Fruit fly (Drosophila melanogaster) whole organism, embryonic: ENCODE data around the gene Agpat1.
A peak's percentile ranks its signal among the peaks of the same experiment; 100 is the strongest.

Experiments
- Antp ChIP-seq: fragments of 200-800 bp; sonication (Bioruptor generic); optimal IDR thresholded peaks from 3 replicates; lab custom pipeline; 2016; ENCODE audit warnings: missing biosample characterization, missing genetic modification characterization
- Atf6 ChIP-seq: fragments of 200-800 bp; sonication (Bioruptor generic); IDR thresholded peaks from 2 replicates; pipeline ENCODE4 v1.3.6; 2022; ENCODE audit warnings: missing biosample characterization, missing genetic modification characterization
- CG10366 ChIP-seq: fragments of 200-800 bp; sonication (Bioruptor generic); IDR thresholded peaks from 2 replicates; pipeline ENCODE4 v1.3.6; 2022; ENCODE audit warnings: missing biosample characterization, missing genetic modification characterization
- CG10565 ChIP-seq: fragments of 200-800 bp; sonication (Bioruptor generic); optimal IDR thresholded peaks from 3 replicates; lab custom pipeline; 2016; ENCODE audit warnings: missing biosample characterization, mild to moderate bottlenecking, missing genetic modification characterization
- CG10979 ChIP-seq: fragments of 200-800 bp; sonication (Bioruptor generic); optimal IDR thresholded peaks from 2 replicates; lab custom pipeline; 2018; ENCODE audit warnings: missing biosample characterization, mild to moderate bottlenecking, missing genetic modification characterization, moderate library complexity
- CG11504 ChIP-seq: fragments of 200-800 bp; sonication (Bioruptor generic); optimal IDR thresholded peaks from 3 replicates; lab custom pipeline; 2019; ENCODE audit warnings: missing biosample characterization, mild to moderate bottlenecking, missing genetic modification characterization, moderate library complexity
- CG11723 ChIP-seq: fragments of 200-800 bp; sonication (Bioruptor generic); optimal IDR thresholded peaks from 2 replicates; lab custom pipeline; 2017; ENCODE audit warnings: missing biosample characterization, mild to moderate bottlenecking, missing genetic modification characterization
- CG12219 ChIP-seq: fragments of 200-800 bp; sonication (Bioruptor generic); optimal IDR thresholded peaks from 3 replicates; lab custom pipeline; 2018; ENCODE audit warnings: missing biosample characterization, mild to moderate bottlenecking, missing genetic modification characterization
- CG12391 ChIP-seq: fragments of 200-800 bp; sonication (Bioruptor generic); optimal IDR thresholded peaks from 3 replicates; lab custom pipeline; 2018; ENCODE audit warnings: missing biosample characterization, mild to moderate bottlenecking, missing genetic modification characterization, moderate library complexity
- CG12769 ChIP-seq: fragments of 200-800 bp; sonication (Bioruptor generic); optimal IDR thresholded peaks from 2 replicates; lab custom pipeline; 2019; ENCODE audit warnings: missing biosample characterization, mild to moderate bottlenecking, missing genetic modification characterization, moderate library complexity
- CG17328 ChIP-seq: fragments of 200-800 bp; sonication (Bioruptor generic); IDR thresholded peaks from 2 replicates; pipeline ENCODE4 v1.3.6; 2022; ENCODE audit warnings: missing biosample characterization, missing genetic modification characterization
- CG1792 ChIP-seq: fragments of 200-800 bp; sonication (Bioruptor generic); optimal IDR thresholded peaks from 2 replicates; lab custom pipeline; 2016; ENCODE audit warnings: missing biosample characterization, missing genetic modification characterization
- CG30431 ChIP-seq: fragments of 200-800 bp; sonication (Bioruptor generic); optimal IDR thresholded peaks from 2 replicates; lab custom pipeline; 2017; ENCODE audit warnings: missing biosample characterization, missing genetic modification characterization
- CG34224 ChIP-seq: fragments of 200-800 bp; sonication (Bioruptor generic); IDR thresholded peaks from 3 replicates; pipeline ENCODE4 v1.3.6; 2022; ENCODE audit warnings: missing biosample characterization, missing genetic modification characterization; ENCODE audit not compliant: partially characterized antibody
- CG34422 ChIP-seq: fragments of 200-800 bp; sonication (Bioruptor generic); IDR thresholded peaks from 3 replicates; pipeline ENCODE4 v1.3.6; 2022; ENCODE audit warnings: missing biosample characterization, missing genetic modification characterization
- CG4404 ChIP-seq: fragments of 200-800 bp; sonication (Bioruptor generic); IDR thresholded peaks from 2 replicates; pipeline ENCODE4 v1.3.6; 2022; ENCODE audit warnings: missing biosample characterization, missing genetic modification characterization
- CG6813 ChIP-seq: fragments of 200-800 bp; sonication (Bioruptor generic); optimal IDR thresholded peaks from 2 replicates; lab custom pipeline; 2017; ENCODE audit warnings: missing biosample characterization, missing genetic modification characterization, mild to moderate bottlenecking, moderate library complexity, missing genetic modification reagents
- CG7839 ChIP-seq: fragments of 200-800 bp; sonication (Bioruptor generic); optimal IDR thresholded peaks from 3 replicates; lab custom pipeline; 2018; ENCODE audit warnings: missing biosample characterization, mild to moderate bottlenecking, missing genetic modification characterization, moderate library complexity
- CG8388 ChIP-seq: fragments of 200-800 bp; sonication (Bioruptor generic); optimal IDR thresholded peaks from 2 replicates; lab custom pipeline; 2019; ENCODE audit warnings: missing biosample characterization, mild to moderate bottlenecking, missing genetic modification characterization, moderate library complexity
- CG8944 ChIP-seq: fragments of 200-800 bp; sonication (Bioruptor generic); optimal IDR thresholded peaks from 3 replicates; lab custom pipeline; 2016; ENCODE audit warnings: missing biosample characterization, missing genetic modification characterization
- Camta ChIP-seq: fragments of 200-800 bp; sonication (Bioruptor generic); optimal IDR thresholded peaks from 2 replicates; lab custom pipeline; 2016; ENCODE audit warnings: missing biosample characterization, missing genetic modification characterization
- D ChIP-seq, 2 experiments: fragments of 200-800 bp in 1 of 2; fragments of >200 bp in 1 of 2; sonication (Bioruptor generic) in 1 of 2; optimal IDR thresholded peaks; 2 replicates in 1 of 2; 3 replicates in 1 of 2; lab custom pipeline; 2017; ENCODE audit warnings: mild to moderate bottlenecking in 1 of 2, missing biosample characterization in 1 of 2, missing genetic modification characterization in 1 of 2, missing genetic modification reagents in 1 of 2
- Fer3 ChIP-seq: fragments of 200-800 bp; sonication (Bioruptor generic); optimal IDR thresholded peaks from 2 replicates; lab custom pipeline; 2018; ENCODE audit warnings: missing biosample characterization, mild to moderate bottlenecking, missing genetic modification characterization, moderate library complexity
- Hr78 ChIP-seq, 2 experiments: fragments of 200-800 bp in 1 of 2; fragments of >200 bp in 1 of 2; sonication (Bioruptor generic) in 1 of 2; optimal IDR thresholded peaks; 2 replicates each; lab custom pipeline; 2017 to 2019; ENCODE audit warnings: missing biosample characterization in 2 of 2, missing genetic modification characterization in 2 of 2, mild to moderate bottlenecking in 1 of 2, moderate library complexity in 1 of 2
- Lhr ChIP-seq: fragments of 200-800 bp; sonication (Bioruptor generic); optimal IDR thresholded peaks from 3 replicates; lab custom pipeline; 2017; ENCODE audit warnings: mild to moderate bottlenecking, missing biosample characterization, missing genetic modification reagents, missing genetic modification characterization
- MESR4 ChIP-seq: fragments of 200-800 bp; sonication (Bioruptor generic); optimal IDR thresholded peaks from 2 replicates; lab custom pipeline; 2018; ENCODE audit warnings: missing biosample characterization, mild to moderate bottlenecking, missing genetic modification characterization, moderate library complexity
- Nf-YA ChIP-seq: fragments of 200-800 bp; sonication (Bioruptor generic); IDR thresholded peaks from 2 replicates; pipeline ENCODE4 v1.3.6; 2022; ENCODE audit warnings: missing biosample characterization, missing genetic modification characterization
- Ptx1 ChIP-seq: fragments of 200-800 bp; sonication (Bioruptor generic); IDR thresholded peaks from 2 replicates; pipeline ENCODE4 v1.3.6; 2022; ENCODE audit warnings: missing biosample characterization, missing genetic modification characterization
- Sox100B ChIP-seq: fragments of 200-800 bp; sonication (Bioruptor generic); optimal IDR thresholded peaks from 3 replicates; lab custom pipeline; 2018; ENCODE audit warnings: missing biosample characterization, mild to moderate bottlenecking, missing genetic modification characterization
- amos ChIP-seq: fragments of 200-800 bp; sonication (Bioruptor generic); IDR thresholded peaks from 2 replicates; pipeline ENCODE4 v1.3.6; 2022; ENCODE audit warnings: missing biosample characterization, missing genetic modification characterization; ENCODE audit not compliant: partially characterized antibody
- bowl ChIP-seq: fragments of 200-800 bp; sonication (Bioruptor generic); IDR thresholded peaks from 2 replicates; pipeline ENCODE4 v1.3.6; 2022; ENCODE audit warnings: missing biosample characterization, missing genetic modification characterization
- caup ChIP-seq: fragments of 200-800 bp; sonication (Bioruptor generic); optimal IDR thresholded peaks from 3 replicates; lab custom pipeline; 2017; ENCODE audit warnings: missing biosample characterization, mild to moderate bottlenecking, missing genetic modification characterization, moderate library complexity; ENCODE audit not compliant: severe bottlenecking
- chm ChIP-seq: fragments of 200-800 bp; sonication (Bioruptor generic); IDR thresholded peaks from 2 replicates; pipeline ENCODE4 v1.3.6; 2022; ENCODE audit warnings: missing biosample characterization, missing genetic modification characterization
- corto ChIP-seq: fragments of 200-800 bp; sonication (Bioruptor generic); optimal IDR thresholded peaks from 2 replicates; lab custom pipeline; 2016; ENCODE audit warnings: missing biosample characterization, mild to moderate bottlenecking, missing genetic modification characterization, moderate library complexity
- disco-r ChIP-seq: fragments of 200-800 bp; sonication (Bioruptor generic); optimal IDR thresholded peaks from 2 replicates; lab custom pipeline; 2016; ENCODE audit warnings: missing biosample characterization, missing genetic modification characterization
- gem ChIP-seq: fragments of 200-800 bp; sonication (Bioruptor generic); optimal IDR thresholded peaks from 2 replicates; lab custom pipeline; 2019; ENCODE audit warnings: missing biosample characterization, mild to moderate bottlenecking, missing genetic modification characterization, moderate library complexity
- grau ChIP-seq: fragments of 200-800 bp; optimal IDR thresholded peaks from 3 replicates; lab custom pipeline; 2019; ENCODE audit warnings: missing biosample characterization, mild to moderate bottlenecking, missing genetic modification characterization, moderate library complexity
- gsb-n ChIP-seq: fragments of 200-800 bp; sonication (Bioruptor generic); optimal IDR thresholded peaks from 3 replicates; lab custom pipeline; 2018; ENCODE audit warnings: missing biosample characterization, mild to moderate bottlenecking, missing genetic modification characterization
- insv ChIP-seq, 2 experiments: fragments of 200-800 bp; sonication (Bioruptor generic); optimal IDR thresholded peaks; 3 replicates each; lab custom pipeline; 2016 to 2018; ENCODE audit warnings: missing biosample characterization in 2 of 2, missing genetic modification characterization in 2 of 2
- jumu ChIP-seq: fragments of 200-800 bp; sonication (Bioruptor generic); optimal IDR thresholded peaks from 3 replicates; lab custom pipeline; 2016; ENCODE audit warnings: missing biosample characterization, missing genetic modification characterization
- lola ChIP-seq, 3 experiments: fragments of >200 bp in 2 of 3; fragments of 200-800 bp in 1 of 3; sonication (Bioruptor generic) in 1 of 3; optimal IDR thresholded peaks; 2 replicates each; lab custom pipeline; 2017 to 2019; ENCODE audit warnings: missing biosample characterization in 3 of 3, missing genetic modification characterization in 3 of 3, mild to moderate bottlenecking in 1 of 3, moderate library complexity in 1 of 3
- org-1 ChIP-seq: fragments of 200-800 bp; sonication (Bioruptor generic); optimal IDR thresholded peaks from 2 replicates; lab custom pipeline; 2017; ENCODE audit warnings: missing biosample characterization, missing genetic modification characterization
- pho ChIP-seq: fragments of 200-800 bp; sonication (Bioruptor generic); optimal IDR thresholded peaks from 2 replicates; lab custom pipeline; 2016; ENCODE audit warnings: missing biosample characterization, missing genetic modification characterization
- pzg ChIP-seq: fragments of 200-800 bp; sonication (Bioruptor generic); optimal IDR thresholded peaks from 3 replicates; lab custom pipeline; 2018; ENCODE audit warnings: missing biosample characterization, mild to moderate bottlenecking, missing genetic modification characterization, moderate library complexity
- sens ChIP-seq: fragments of 200-800 bp; sonication (Bioruptor generic); peaks from one replicate; lab custom pipeline; 2016; ENCODE audit warnings: missing biosample characterization, missing genetic modification characterization
- sens-2 ChIP-seq: fragments of 200-800 bp; sonication (Bioruptor generic); IDR thresholded peaks from 2 replicates; pipeline ENCODE4 v1.3.6; 2022; ENCODE audit warnings: missing biosample characterization, missing genetic modification characterization
- ssp ChIP-seq: fragments of 200-800 bp; sonication (Bioruptor generic); IDR thresholded peaks from 2 replicates; pipeline ENCODE4 v1.3.6; 2022; ENCODE audit warnings: missing biosample characterization, missing genetic modification characterization
- vnd ChIP-seq: fragments of 200-800 bp; sonication (Bioruptor generic); IDR thresholded peaks from 3 replicates; pipeline ENCODE4 v1.3.6; 2022; ENCODE audit warnings: missing biosample characterization, missing genetic modification characterization; ENCODE audit not compliant: partially characterized antibody
- zfh2 ChIP-seq: fragments of 200-800 bp; sonication (Bioruptor generic); optimal IDR thresholded peaks from 2 replicates; lab custom pipeline; 2016; ENCODE audit warnings: missing biosample characterization, missing genetic modification characterization

Gene Agpat1

dm6 chrX:12737057-12737734 is 27.9 kb upstream of the Agpat1 start (continued):
- TF ChIP-seq CG11723 (GFP tag; lab: Kevin White, UChicago) = no peak
- TF ChIP-seq CG7839 (tag; lab: Kevin White, UChicago) = no peak
- TF ChIP-seq D (optimal IDR thresholded peaks at IDR 0.05; lab: Kevin White, UChicago) = no peak
- no peak for TF ChIP-seq D (GFP tag; optimal IDR thresholded peaks at IDR 0.05; lab: Kevin White, UChicago)
- no peak for TF ChIP-seq insv (GFP tag; optimal IDR thresholded peaks at IDR 0.05; lab: Kevin White, UChicago)
- no peak for TF ChIP-seq grau
- no peak for TF ChIP-seq CG1792 (GFP tag; lab: Kevin White, UChicago)
- TF ChIP-seq CG8388 = no peak
- TF ChIP-seq CG10366 (GFP tag; lab: Robert Waterston, UW) = no peak
- no peak for TF ChIP-seq Sox100B (GFP tag; lab: Kevin White, UChicago)
- no peak for TF ChIP-seq CG30431 (GFP tag; lab: Kevin White, UChicago)
- no peak for TF ChIP-seq CG34422 (GFP tag; lab: Robert Waterston, UW)
- TF ChIP-seq CG6813 (GFP tag; lab: Kevin White, UChicago) = no peak
- peak; percentile 8 for TF ChIP-seq gem (tag; lab: Kevin White, UChicago)
- TF ChIP-seq pho (GFP tag; lab: Kevin White, UChicago) = no peak
- TF ChIP-seq CG12391 (tag; lab: Kevin White, UChicago) = peak; percentile 15
- peak; percentile 88 for TF ChIP-seq sens (GFP tag; lab: Kevin White, UChicago)
- TF ChIP-seq Fer3 (tag; lab: Kevin White, UChicago) = no peak
- TF ChIP-seq Hr78 (GFP tag; optimal IDR thresholded peaks at IDR 0.05; lab: Kevin White, UChicago) = no peak
- TF ChIP-seq Atf6 (GFP tag; lab: Robert Waterston, UW) = no peak
- TF ChIP-seq CG8944 (GFP tag; lab: Kevin White, UChicago) = no peak
- no peak for TF ChIP-seq CG10565 (GFP tag; lab: Kevin White, UChicago)
- TF ChIP-seq Antp = no peak
- no peak for TF ChIP-seq Nf-YA
- TF ChIP-seq zfh2 (GFP tag; lab: Kevin White, UChicago) = no peak
- TF ChIP-seq CG12219 (GFP tag; lab: Kevin White, UChicago) = no peak
- TF ChIP-seq org-1 (GFP tag; lab: Kevin White, UChicago) = no peak
- no peak for TF ChIP-seq pzg
- no peak for TF ChIP-seq MESR4 (GFP tag; lab: Kevin White, UChicago)
- TF ChIP-seq Camta (GFP tag; lab: Kevin White, UChicago) = no peak
- TF ChIP-seq corto (GFP tag; lab: Kevin White, UChicago) = peak; percentile 38
- TF ChIP-seq sens-2 = no peak
- no peak for TF ChIP-seq amos (GFP tag; lab: Robert Waterston, UW)
- TF ChIP-seq disco-r = no peak
- TF ChIP-seq jumu = no peak
- no peak for TF ChIP-seq bowl (GFP tag; lab: Robert Waterston, UW)
- TF ChIP-seq CG10979 = no peak
- no peak for TF ChIP-seq CG34224
- no peak for TF ChIP-seq CG4404 (GFP tag; lab: Robert Waterston, UW)
- no peak for TF ChIP-seq Lhr
- TF ChIP-seq gsb-n (tag; lab: Kevin White, UChicago) = no peak
- TF ChIP-seq CG17328 = no peak
- TF ChIP-seq lola (GFP tag; optimal IDR thresholded peaks at IDR 0.05; lab: Kevin White, UChicago) = no peak
- no peak for TF ChIP-seq ssp (GFP tag; lab: Robert Waterston, UW)
- TF ChIP-seq vnd = no peak
- no peak for TF ChIP-seq Ptx1 (GFP tag; lab: Robert Waterston, UW)
- TF ChIP-seq caup = no peak
- peak; percentile 9 for TF ChIP-seq CG12769 (tag; lab: Kevin White, UChicago)
- TF ChIP-seq chm = peak; percentile 41
- peak; percentile 1 for TF ChIP-seq CG11504
